Fruit fly (Drosophila melanogaster) whole organism, embryonic: ENCODE data around the gene Trim9.

Experiments used
- Ada2b ChIP-seq: fragments of 200-800 bp; sonication (Bioruptor generic); IDR thresholded peaks from 2 replicates; pipeline ENCODE4 v1.3.6; 2022; ENCODE audit warnings: missing biosample characterization, missing genetic modification characterization
- CG10321 ChIP-seq: fragments of 200-800 bp; sonication (Bioruptor generic); IDR thresholded peaks from 2 replicates; pipeline ENCODE4 v1.3.6; 2022; ENCODE audit warnings: missing biosample characterization, missing genetic modification characterization
- CG12769 ChIP-seq: fragments of 200-800 bp; sonication (Bioruptor generic); optimal IDR thresholded peaks from 2 replicates; lab custom pipeline; 2019; ENCODE audit warnings: missing biosample characterization, mild to moderate bottlenecking, missing genetic modification characterization, moderate library complexity
- CG13624 ChIP-seq: fragments of 200-800 bp; sonication (Bioruptor generic); optimal IDR thresholded peaks from 2 replicates; lab custom pipeline; 2016; ENCODE audit warnings: missing biosample characterization, missing genetic modification characterization
- CG14965 ChIP-seq: fragments of 200-800 bp; sonication (Bioruptor generic); optimal IDR thresholded peaks from 2 replicates; lab custom pipeline; 2016; ENCODE audit warnings: missing biosample characterization, missing genetic modification characterization, borderline replicate concordance
- CG15073 ChIP-seq: fragments of 200-800 bp; sonication (Bioruptor generic); optimal IDR thresholded peaks from 2 replicates; lab custom pipeline; 2016; ENCODE audit warnings: missing biosample characterization, missing genetic modification characterization
- CG18476 ChIP-seq: fragments of 200-800 bp; sonication (Bioruptor generic); optimal IDR thresholded peaks from 2 replicates; lab custom pipeline; 2016; ENCODE audit warnings: missing biosample characterization, mild to moderate bottlenecking, missing genetic modification characterization
- CG31388 ChIP-seq: fragments of 200-800 bp; sonication (Bioruptor generic); optimal IDR thresholded peaks from 2 replicates; lab custom pipeline; 2016; ENCODE audit warnings: missing biosample characterization, missing genetic modification characterization
- CG4404 ChIP-seq: fragments of 200-800 bp; sonication (Bioruptor generic); IDR thresholded peaks from 2 replicates; pipeline ENCODE4 v1.3.6; 2022; ENCODE audit warnings: missing biosample characterization, missing genetic modification characterization
- CG6654 ChIP-seq: fragments of 200-800 bp; sonication (Bioruptor generic); optimal IDR thresholded peaks from 2 replicates; lab custom pipeline; 2017; ENCODE audit warnings: missing biosample characterization, mild to moderate bottlenecking, missing genetic modification characterization
- CG7372 ChIP-seq: fragments of 200-800 bp; sonication (Bioruptor generic); IDR thresholded peaks from 2 replicates; pipeline ENCODE4 v1.3.6; 2022; ENCODE audit warnings: missing biosample characterization, missing genetic modification characterization
- CG8388 ChIP-seq: fragments of 200-800 bp; sonication (Bioruptor generic); optimal IDR thresholded peaks from 2 replicates; lab custom pipeline; 2019; ENCODE audit warnings: missing biosample characterization, mild to moderate bottlenecking, missing genetic modification characterization, moderate library complexity
- CTCF ChIP-seq: fragments of 200-800 bp; sonication (Bioruptor generic); optimal IDR thresholded peaks from 2 replicates; lab custom pipeline; 2017; ENCODE audit warnings: missing biosample characterization, mild to moderate bottlenecking, missing genetic modification characterization, moderate library complexity
- D19B ChIP-seq: fragments of 200-800 bp; sonication (Bioruptor generic); optimal IDR thresholded peaks from 2 replicates; lab custom pipeline; 2017; ENCODE audit warnings: missing biosample characterization, mild to moderate bottlenecking, missing genetic modification characterization
- Dad ChIP-seq: fragments of 200-800 bp; sonication (Bioruptor generic); optimal IDR thresholded peaks from 3 replicates; lab custom pipeline; 2016; ENCODE audit warnings: missing biosample characterization, missing genetic modification characterization
- Dbx ChIP-seq: fragments of 200-800 bp; sonication (Bioruptor generic); IDR thresholded peaks from 3 replicates; pipeline ENCODE4 v1.3.6; 2022; ENCODE audit warnings: missing biosample characterization, missing genetic modification characterization
- Deaf1 ChIP-seq: fragments of 200-800 bp; optimal IDR thresholded peaks from 3 replicates; lab custom pipeline; 2019; ENCODE audit warnings: missing biosample characterization, mild to moderate bottlenecking, missing genetic modification characterization, moderate library complexity
- Dp ChIP-seq: fragments of 200-800 bp; sonication (Bioruptor generic); optimal IDR thresholded peaks from 2 replicates; lab custom pipeline; 2018; ENCODE audit warnings: missing biosample characterization, mild to moderate bottlenecking, missing genetic modification characterization, moderate library complexity
- ERR ChIP-seq: fragments of 200-800 bp; sonication (Bioruptor generic); optimal IDR thresholded peaks from 2 replicates; lab custom pipeline; 2016; ENCODE audit warnings: missing biosample characterization, missing genetic modification characterization
- Gsc ChIP-seq: fragments of 200-800 bp; sonication (Bioruptor generic); IDR thresholded peaks from 2 replicates; pipeline ENCODE4 v1.3.6; 2022; ENCODE audit warnings: missing biosample characterization, missing genetic modification characterization
- HLH3B ChIP-seq: fragments of 200-800 bp; sonication (Bioruptor generic); IDR thresholded peaks from 2 replicates; pipeline ENCODE4 v1.3.6; 2022; ENCODE audit warnings: missing biosample characterization, missing genetic modification characterization
- Hmr ChIP-seq: fragments of 200-800 bp; sonication (Bioruptor generic); optimal IDR thresholded peaks from 3 replicates; lab custom pipeline; 2017; ENCODE audit warnings: mild to moderate bottlenecking, missing biosample characterization, missing genetic modification reagents, missing genetic modification characterization
- Lpt ChIP-seq: fragments of >200 bp; optimal IDR thresholded peaks from 2 replicates; lab custom pipeline; 2018; ENCODE audit warnings: missing biosample characterization, missing genetic modification characterization
- MTF-1 ChIP-seq: fragments of 200-800 bp; sonication (Bioruptor generic); optimal IDR thresholded peaks from 2 replicates; lab custom pipeline; 2018; ENCODE audit warnings: missing biosample characterization, mild to moderate bottlenecking, missing genetic modification characterization, borderline replicate concordance
- Myb ChIP-seq: fragments of 200-800 bp; sonication (Bioruptor generic); optimal IDR thresholded peaks from 2 replicates; lab custom pipeline; 2016; ENCODE audit warnings: missing biosample characterization, missing genetic modification characterization
- Neu2 ChIP-seq: fragments of 200-800 bp; sonication (Bioruptor generic); optimal IDR thresholded peaks from 3 replicates; lab custom pipeline; 2016; ENCODE audit warnings: missing biosample characterization, missing genetic modification characterization, borderline replicate concordance
- NfI ChIP-seq: fragments of 200-800 bp; sonication (Bioruptor generic); optimal IDR thresholded peaks from 3 replicates; lab custom pipeline; 2018; ENCODE audit warnings: missing biosample characterization, mild to moderate bottlenecking, missing genetic modification characterization, moderate library complexity
- Six4 ChIP-seq: fragments of 200-800 bp; sonication (Bioruptor generic); optimal IDR thresholded peaks from 2 replicates; lab custom pipeline; 2016; ENCODE audit warnings: missing biosample characterization, missing genetic modification characterization
- ac ChIP-seq: fragments of 200-800 bp; sonication (Bioruptor generic); optimal IDR thresholded peaks from 3 replicates; lab custom pipeline; 2017; ENCODE audit warnings: missing biosample characterization, mild to moderate bottlenecking, missing genetic modification characterization
- al ChIP-seq: fragments of 200-800 bp; sonication (Bioruptor generic); IDR thresholded peaks from 2 replicates; pipeline ENCODE4 v1.3.6; 2022; ENCODE audit warnings: missing biosample characterization, missing genetic modification characterization
- bigmax ChIP-seq: fragments of 200-800 bp; sonication (Bioruptor generic); optimal IDR thresholded peaks from 2 replicates; lab custom pipeline; 2018; ENCODE audit warnings: missing biosample characterization, mild to moderate bottlenecking, missing genetic modification characterization
- chinmo ChIP-seq: fragments of 200-800 bp; sonication (Bioruptor generic); IDR thresholded peaks from 4 replicates; pipeline ENCODE4 v1.3.6; 2022; ENCODE audit warnings: missing biosample characterization, missing genetic modification characterization; ENCODE audit not compliant: partially characterized antibody
- croc ChIP-seq: fragments of 200-800 bp; sonication (Bioruptor generic); conservative IDR thresholded peaks from 3 replicates; pipeline ENCODE4 v1.3.6; 2022; ENCODE audit warnings: missing biosample characterization, missing genetic modification characterization
- crol ChIP-seq: fragments of 200-800 bp; sonication (Bioruptor generic); IDR thresholded peaks from 2 replicates; pipeline ENCODE4 v1.3.6; 2022; ENCODE audit warnings: missing biosample characterization, missing genetic modification characterization
- da ChIP-seq: fragments of 200-800 bp; sonication (Bioruptor generic); optimal IDR thresholded peaks from 2 replicates; lab custom pipeline; 2016; ENCODE audit warnings: missing biosample characterization, missing genetic modification characterization
- dm ChIP-seq: fragments of 200-800 bp; sonication (Bioruptor generic); optimal IDR thresholded peaks from 3 replicates; lab custom pipeline; 2016; ENCODE audit warnings: missing biosample characterization, missing genetic modification characterization
- esg ChIP-seq: fragments of 200-800 bp; sonication (Bioruptor generic); conservative IDR thresholded peaks from 2 replicates; pipeline ENCODE4 v1.3.6; 2022; ENCODE audit warnings: missing biosample characterization, missing genetic modification characterization
- her ChIP-seq: fragments of 200-800 bp; sonication (Bioruptor generic); optimal IDR thresholded peaks from 2 replicates; lab custom pipeline; 2016; ENCODE audit warnings: missing biosample characterization, missing genetic modification characterization
- insv ChIP-seq, 2 experiments: fragments of 200-800 bp; sonication (Bioruptor generic); optimal IDR thresholded peaks; 3 replicates each; lab custom pipeline; 2016 to 2018; ENCODE audit warnings: missing biosample characterization in 2 of 2, missing genetic modification characterization in 2 of 2
- ken ChIP-seq: fragments of 200-800 bp; sonication (Bioruptor generic); IDR thresholded peaks from 3 replicates; pipeline ENCODE4 v1.3.6; 2022; ENCODE audit warnings: missing biosample characterization, missing genetic modification characterization
- mld ChIP-seq: fragments of 200-800 bp; sonication (Bioruptor generic); IDR thresholded peaks from 3 replicates; pipeline ENCODE4 v1.3.6; 2022; ENCODE audit warnings: missing biosample characterization, missing genetic modification characterization; ENCODE audit not compliant: partially characterized antibody
- phol ChIP-seq: fragments of 200-800 bp; sonication (Bioruptor generic); optimal IDR thresholded peaks from 3 replicates; lab custom pipeline; 2018; ENCODE audit warnings: missing biosample characterization, mild to moderate bottlenecking, missing genetic modification characterization, moderate library complexity
- pzg ChIP-seq: fragments of 200-800 bp; sonication (Bioruptor generic); optimal IDR thresholded peaks from 3 replicates; lab custom pipeline; 2018; ENCODE audit warnings: missing biosample characterization, mild to moderate bottlenecking, missing genetic modification characterization, moderate library complexity
- sd ChIP-seq: fragments of 200-800 bp; sonication (Bioruptor generic); optimal IDR thresholded peaks from 3 replicates; lab custom pipeline; 2018; ENCODE audit warnings: missing biosample characterization, mild to moderate bottlenecking, missing genetic modification characterization, moderate library complexity
- ssp ChIP-seq: fragments of 200-800 bp; sonication (Bioruptor generic); IDR thresholded peaks from 2 replicates; pipeline ENCODE4 v1.3.6; 2022; ENCODE audit warnings: missing biosample characterization, missing genetic modification characterization
- tin ChIP-seq: fragments of 200-800 bp; sonication (Bioruptor generic); optimal IDR thresholded peaks from 3 replicates; lab custom pipeline; 2016; ENCODE audit warnings: missing biosample characterization, missing genetic modification characterization
- vvl ChIP-seq: fragments of 200-800 bp; sonication (Bioruptor generic); IDR thresholded peaks from 2 replicates; pipeline ENCODE4 v1.3.6; 2022; ENCODE audit warnings: missing biosample characterization, missing genetic modification characterization
- wdn ChIP-seq: fragments of 200-800 bp; sonication (Bioruptor generic); IDR thresholded peaks from 2 replicates; pipeline ENCODE4 v1.3.6; 2022; ENCODE audit warnings: missing biosample characterization, missing genetic modification characterization
- yki ChIP-seq: fragments of >200 bp; optimal IDR thresholded peaks from 3 replicates; lab custom pipeline; 2018
- z ChIP-seq: fragments of 200-800 bp; sonication (Bioruptor generic); IDR thresholded peaks from 3 replicates; pipeline ENCODE4 v1.3.6; 2022; ENCODE audit warnings: missing biosample characterization, missing genetic modification characterization
- zf30C ChIP-seq: fragments of 200-800 bp; sonication (Bioruptor generic); optimal IDR thresholded peaks from 3 replicates; lab custom pipeline; 2018; ENCODE audit warnings: missing biosample characterization, mild to moderate bottlenecking, missing genetic modification characterization
- zfh1 ChIP-seq: fragments of 200-800 bp; sonication (Bioruptor generic); IDR thresholded peaks from 3 replicates; pipeline ENCODE4 v1.3.6; 2022; ENCODE audit warnings: missing biosample characterization, missing genetic modification characterization

Gene Trim9

DNA sequence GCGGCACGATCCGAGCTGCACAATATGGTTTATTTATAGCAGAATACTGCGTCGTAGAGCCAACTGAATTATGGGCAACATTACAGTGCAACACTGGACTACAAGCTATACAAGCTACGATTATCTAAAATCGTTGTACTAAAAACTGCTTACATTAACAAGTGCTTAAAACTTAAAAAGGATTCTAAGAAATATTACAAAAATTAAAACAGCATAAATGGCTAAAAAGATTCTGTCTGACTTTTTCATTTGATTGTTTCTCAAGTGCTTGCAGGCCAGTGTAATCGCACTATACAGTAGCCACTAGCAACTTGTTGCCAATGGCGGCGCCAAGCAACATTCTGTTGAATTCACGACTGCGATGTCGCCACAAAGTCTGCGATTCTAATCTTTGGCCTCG is 72.1 kb downstream of the Trim9 start (continued):
- TF ChIP-seq Six4 (GFP tag; lab: Kevin White, UChicago) (peak; percentile 57), crol (GFP tag; lab: Robert Waterston, UW) (no peak), pzg (GFP tag; lab: Kevin White, UChicago) (no peak), sd (no peak), Deaf1 (tag; lab: Kevin White, UChicago) (peak; percentile 41), z (peak; percentile 62; the same call in 2 of the 3 replicates), insv (GFP tag; optimal IDR thresholded peaks at IDR 0.05; lab: Kevin White, UChicago) (no peak), dm (GFP tag; lab: Kevin White, UChicago) (peak; percentile 22), CTCF (GFP tag; lab: Kevin White, UChicago) (no peak), CG15073 (GFP tag; lab: Kevin White, UChicago) (no peak), her (peak; percentile 7), esg (peak; percentile 52), Gsc (GFP tag; lab: Robert Waterston, UW) (peak; percentile 28; the same call in 1 of the 2 replicates), MTF-1 (GFP tag; lab: Kevin White, UChicago) (no peak), CG31388 (GFP tag; lab: Kevin White, UChicago) (no peak), CG4404 (peak; percentile 54; the same call in 1 of the 2 replicates), zf30C (GFP tag; lab: Kevin White, UChicago) (no peak), Myb (GFP tag; lab: Kevin White, UChicago) (peak; percentile 36), chinmo (0 out of 4 replicates have a peak, but pooled peaks have one; percentile 22), Lpt (GFP tag; lab: Kevin White, UChicago) (no peak), bigmax (no peak), NfI (GFP tag; lab: Kevin White, UChicago) (peak; percentile 53), HLH3B (GFP tag; lab: Robert Waterston, UW) (peak; percentile 88), croc (peak; percentile 76), yki (lab: Kevin White, UChicago) (no peak), mld (GFP tag; lab: Robert Waterston, UW) (no peak), CG6654 (GFP tag; lab: Kevin White, UChicago) (peak; percentile 4), Dp (no peak), Hmr (GFP tag; lab: Kevin White, UChicago) (peak; percentile 44), ken (GFP tag; lab: Robert Waterston, UW) (peak; percentile 86), CG10321 (GFP tag; lab: Robert Waterston, UW) (peak; percentile 12; the same call in 1 of the 2 replicates), al (GFP tag; lab: Robert Waterston, UW) (0 out of 2 replicates have a peak, but pooled peaks have one; percentile 37), ERR (GFP tag; lab: Kevin White, UChicago) (peak; percentile 42), da (GFP tag; lab: Kevin White, UChicago) (peak; percentile 40), zfh1 (GFP tag; lab: Robert Waterston, UW) (peak; percentile 86), Dbx (GFP tag; lab: Robert Waterston, UW) (0 out of 3 replicates have a peak, but pooled peaks have one; percentile 5), Ada2b (GFP tag; lab: Robert Waterston, UW) (peak; percentile 69), vvl (GFP tag; lab: Robert Waterston, UW) (peak; percentile 93), CG8388 (GFP tag; lab: Kevin White, UChicago) (peak; percentile 82), tin (peak; percentile 68), ssp (peak; percentile 49), CG7372 (GFP tag; lab: Robert Waterston, UW) (peak; percentile 58), CG12769 (tag; lab: Kevin White, UChicago) (peak; percentile 48), wdn (GFP tag; lab: Robert Waterston, UW) (0 out of 2 replicates have a peak, but pooled peaks have one; percentile 35), Neu2 (GFP tag; lab: Kevin White, UChicago) (no peak), D19B (GFP tag; lab: Kevin White, UChicago) (no peak), Dad (GFP tag; lab: Kevin White, UChicago) (peak; percentile 26), phol (peak; percentile 81), CG14965 (GFP tag; lab: Kevin White, UChicago) (no peak), CG18476 (GFP tag; lab: Kevin White, UChicago) (peak; percentile 59), ac (GFP tag; lab: Kevin White, UChicago) (no peak), CG13624 (GFP tag; lab: Kevin White, UChicago) (peak; percentile 51)
